Worm (Caenorhabditis elegans): Measurements from ENCODE around the gene odc-1.

DNA sequence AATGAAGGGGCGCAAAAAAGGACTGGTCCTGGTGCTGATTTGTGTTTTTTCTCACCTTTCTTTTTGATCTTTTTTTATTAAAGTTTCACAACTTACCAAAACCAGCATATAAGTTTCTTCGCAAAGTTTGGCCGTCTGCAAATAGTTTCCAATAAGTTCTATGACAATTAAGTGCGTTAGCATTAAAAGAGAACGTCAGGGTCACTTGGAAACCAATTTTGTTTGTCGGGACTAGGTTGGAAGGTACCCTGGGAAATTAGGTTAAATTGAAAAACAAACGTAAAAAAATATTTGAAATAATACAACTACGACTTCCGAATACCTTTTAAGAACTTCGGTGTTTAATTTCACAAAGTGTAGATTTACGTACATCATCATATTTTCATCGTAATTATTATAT, 21.5 kb downstream of the odc-1 start:
- TF ChIP-seq unc-39 (tag; optimal IDR thresholded peaks at IDR 0.05) (no peak), ztf-11 (tag; optimal IDR thresholded peaks at IDR 0.05) (no peak), ama-1 (optimal IDR thresholded peaks at IDR 0.05) (no peak), ztf-4 (tag; optimal IDR thresholded peaks at IDR 0.05) (no peak), lin-39 (tag; optimal IDR thresholded peaks at IDR 0.05) (no peak), mdl-1 (tag; optimal IDR thresholded peaks at IDR 0.05) (no peak), egl-27 (tag; optimal IDR thresholded peaks at IDR 0.05) (no peak)

All from whole organism, L3 larva.